Fruit fly (Drosophila melanogaster): ENCODE measurements around the gene CG12713.

The CG12713 gene

dm6 chr3L:15787406-15787805 lies 44.9 kb upstream of the CG12713 start (continued):
- TF ChIP-seq CG10267 (tag; optimal IDR thresholded peaks at IDR 0.05) = peak; percentile 79

- TF ChIP-seq Ets65A (GFP tag) (peak; percentile 71), hbn (GFP tag; IDR thresholded peaks at IDR 0.05; ENCODE audit: partially characterized antibody) (no peak), CG14441 (GFP tag; IDR thresholded peaks at IDR 0.05) (no peak), CG5953 (GFP tag; IDR thresholded peaks at IDR 0.05) (no peak), chm (GFP tag; IDR thresholded peaks at IDR 0.05) (0 out of 2 replicates have a peak, but pooled peaks have one; percentile 33), CG10959 (GFP tag; IDR thresholded peaks at IDR 0.05) (no peak), pros (GFP tag; optimal IDR thresholded peaks at IDR 0.05) (peak; percentile 34), twi (tag; optimal IDR thresholded peaks at IDR 0.05) (peak; percentile 96)
Measured at dm6 chr3L:15791072-15791471, 41.2 kb upstream of the CG12713 start.

dm6 chr3L:15794311-15794710 lies 38.0 kb upstream of the CG12713 start:
- TF ChIP-seq CG17802 (tag; optimal IDR thresholded peaks at IDR 0.05) (no peak), CG6689 (GFP tag; IDR thresholded peaks at IDR 0.05) (peak; percentile 24; the same call in 1 of the 2 replicates), CG12391 (tag; optimal IDR thresholded peaks at IDR 0.05) (peak; percentile 56), zen2 (GFP tag; IDR thresholded peaks at IDR 0.05; ENCODE audit: partially characterized antibody) (no peak), CG7357 (GFP tag; IDR thresholded peaks at IDR 0.05) (no peak), CG14860 (GFP tag; IDR thresholded peaks at IDR 0.05; ENCODE audit: partially characterized antibody) (no peak), Fer1 (GFP tag; optimal IDR thresholded peaks at IDR 0.05) (peak; percentile 18), p53 (GFP tag; optimal IDR thresholded peaks at IDR 0.05) (no peak), Taf1 (GFP tag; IDR thresholded peaks at IDR 0.05) (no peak), CG33557 (GFP tag; optimal IDR thresholded peaks at IDR 0.05) (peak; percentile 25), Awh (GFP tag; IDR thresholded peaks at IDR 0.05) (no peak), lab (GFP tag; optimal IDR thresholded peaks at IDR 0.05) (peak; percentile 51), cwo (GFP tag; optimal IDR thresholded peaks at IDR 0.05) (no peak), ap (GFP tag; IDR thresholded peaks at IDR 0.05) (no peak), ac (GFP tag; optimal IDR thresholded peaks at IDR 0.05) (peak; percentile 58), pan (optimal IDR thresholded peaks at IDR 0.05) (peak in 1 of 2 experiments; percentile 74), pan (GFP tag; optimal IDR thresholded peaks at IDR 0.05 in 1 of 2, IDR thresholded peaks at IDR 0.05 in 1 of 2) (peak in 1 of 2 experiments; percentile 43), CG43689 (GFP tag; IDR thresholded peaks at IDR 0.05) (no peak), btn (GFP tag; optimal IDR thresholded peaks at IDR 0.05) (no peak), chif (GFP tag; optimal IDR thresholded peaks at IDR 0.05) (peak; percentile 26 to 68), slp2 (GFP tag; optimal IDR thresholded peaks at IDR 0.05) (no peak), HLH54F (GFP tag; optimal IDR thresholded peaks at IDR 0.05) (no peak), crp (GFP tag; optimal IDR thresholded peaks at IDR 0.05) (no peak), TFAM (GFP tag; optimal IDR thresholded peaks at IDR 0.05) (no peak), CG3407 (GFP tag; optimal IDR thresholded peaks at IDR 0.05) (no peak), CG9876 (GFP tag; optimal IDR thresholded peaks at IDR 0.05) (no peak), tna (GFP tag; IDR thresholded peaks at IDR 0.05; ENCODE audit: partially characterized antibody) (no peak), E2f2 (GFP tag; IDR thresholded peaks at IDR 0.05) (peak; percentile 15; the same call in 1 of the 2 replicates), CG30431 (GFP tag; optimal IDR thresholded peaks at IDR 0.05) (peak; percentile 29), Usf (GFP tag; optimal IDR thresholded peaks at IDR 0.05) (no peak), wor (GFP tag; IDR thresholded peaks at IDR 0.05) (no peak), MBD-R2 (GFP tag; IDR thresholded peaks at IDR 0.05) (peak; percentile 11; the same call in 1 of the 2 replicates), emc (GFP tag; optimal IDR thresholded peaks at IDR 0.05) (no peak), CG4404 (GFP tag; IDR thresholded peaks at IDR 0.05) (peak; percentile 84), mirr (GFP tag; optimal IDR thresholded peaks at IDR 0.05) (no peak), zen (tag; optimal IDR thresholded peaks at IDR 0.05) (no peak), CG3838 (GFP tag; optimal IDR thresholded peaks at IDR 0.05) (no peak), nom (GFP tag; optimal IDR thresholded peaks at IDR 0.05) (no peak), dysf (GFP tag; IDR thresholded peaks at IDR 0.05) (0 out of 3 replicates have a peak, but pooled peaks have one; percentile 28)

Measured in whole organism, embryonic.